Fruit fly (Drosophila melanogaster) whole organism, embryonic: ENCODE data around the gene mia.

Source experiments
- Abd-B ChIP-seq: fragments of 200-800 bp; sonication (Bioruptor generic); optimal IDR thresholded peaks from 2 replicates; lab custom pipeline; 2018; ENCODE audit warnings: missing biosample characterization, mild to moderate bottlenecking, missing genetic modification characterization, moderate library complexity
- Atf3 ChIP-seq: fragments of 200-800 bp; sonication (Bioruptor generic); optimal IDR thresholded peaks from 3 replicates; lab custom pipeline; 2016; ENCODE audit warnings: missing biosample characterization, missing genetic modification characterization
- Awh ChIP-seq: fragments of 200-800 bp; sonication (Bioruptor generic); IDR thresholded peaks from 2 replicates; pipeline ENCODE4, ENCODE4 v1.3.6; 2022; ENCODE audit warnings: missing biosample characterization, missing genetic modification characterization
- Bdp1 ChIP-seq: fragments of 200-800 bp; sonication (Bioruptor generic); optimal IDR thresholded peaks from 3 replicates; lab custom pipeline; 2016; ENCODE audit warnings: missing biosample characterization, missing genetic modification characterization
- Bgb ChIP-seq: fragments of 200-800 bp; sonication (Bioruptor generic); IDR thresholded peaks from 2 replicates; pipeline ENCODE4 v1.3.6; 2022; ENCODE audit warnings: missing biosample characterization, missing genetic modification characterization; ENCODE audit not compliant: partially characterized antibody
- BtbVII ChIP-seq: fragments of 200-800 bp; sonication (Bioruptor generic); optimal IDR thresholded peaks from 3 replicates; lab custom pipeline; 2017; ENCODE audit warnings: missing biosample characterization, mild to moderate bottlenecking, missing genetic modification characterization
- CG10209 ChIP-seq: fragments of 200-800 bp; sonication (Bioruptor generic); optimal IDR thresholded peaks from 3 replicates; lab custom pipeline; 2017; ENCODE audit warnings: missing biosample characterization, mild to moderate bottlenecking, missing genetic modification characterization, missing genetic modification reagents
- CG10267 ChIP-seq: fragments of 200-800 bp; sonication (Bioruptor generic); optimal IDR thresholded peaks from 2 replicates; lab custom pipeline; 2018; ENCODE audit warnings: missing biosample characterization, mild to moderate bottlenecking, missing genetic modification characterization, moderate library complexity
- CG11398 ChIP-seq: fragments of 200-800 bp; sonication (Bioruptor generic); optimal IDR thresholded peaks from 2 replicates; lab custom pipeline; 2016; ENCODE audit warnings: missing biosample characterization, missing genetic modification characterization
- CG13775 ChIP-seq: fragments of 200-800 bp; sonication (Bioruptor generic); optimal IDR thresholded peaks from 3 replicates; lab custom pipeline; 2017; ENCODE audit warnings: missing biosample characterization, mild to moderate bottlenecking, missing genetic modification characterization
- CG14710 ChIP-seq: fragments of 200-800 bp; sonication (Bioruptor generic); optimal IDR thresholded peaks from 3 replicates; lab custom pipeline; 2019; ENCODE audit warnings: missing biosample characterization, mild to moderate bottlenecking, missing genetic modification characterization, moderate library complexity
- CG1602 ChIP-seq: fragments of 200-800 bp; sonication (Bioruptor generic); optimal IDR thresholded peaks from 3 replicates; lab custom pipeline; 2016; ENCODE audit warnings: missing biosample characterization, missing genetic modification characterization
- CG17359 ChIP-seq: fragments of 200-800 bp; sonication (Bioruptor generic); optimal IDR thresholded peaks from 3 replicates; lab custom pipeline; 2018; ENCODE audit warnings: missing biosample characterization, mild to moderate bottlenecking, missing genetic modification characterization, moderate library complexity
- CG2120 ChIP-seq: fragments of 200-800 bp; sonication (Bioruptor generic); optimal IDR thresholded peaks from 3 replicates; lab custom pipeline; 2016; ENCODE audit warnings: missing biosample characterization, missing genetic modification characterization
- CG3163 ChIP-seq: fragments of 200-800 bp; sonication (Bioruptor generic); optimal IDR thresholded peaks from 3 replicates; lab custom pipeline; 2016; ENCODE audit warnings: missing biosample characterization, missing genetic modification characterization
- CG32772 ChIP-seq: fragments of 200-800 bp; sonication (Bioruptor generic); IDR thresholded peaks from 2 replicates; pipeline ENCODE4 v1.3.6; 2022; ENCODE audit warnings: missing biosample characterization, missing genetic modification characterization
- CG33213 ChIP-seq: fragments of 200-800 bp; sonication (Bioruptor generic); optimal IDR thresholded peaks from 3 replicates; lab custom pipeline; 2016; ENCODE audit warnings: missing biosample characterization, missing genetic modification characterization
- CG34422 ChIP-seq: fragments of 200-800 bp; sonication (Bioruptor generic); IDR thresholded peaks from 3 replicates; pipeline ENCODE4 v1.3.6; 2022; ENCODE audit warnings: missing biosample characterization, missing genetic modification characterization
- CG3726 ChIP-seq: fragments of 200-800 bp; sonication (Bioruptor generic); IDR thresholded peaks from 3 replicates; pipeline ENCODE4, ENCODE4 v1.3.6; 2022; ENCODE audit warnings: missing biosample characterization, missing genetic modification characterization
- CG3847 ChIP-seq: fragments of 200-800 bp; sonication (Bioruptor generic); IDR thresholded peaks from 2 replicates; pipeline ENCODE4 v1.3.6; 2022; ENCODE audit warnings: missing biosample characterization, missing genetic modification characterization
- CG4404 ChIP-seq: fragments of 200-800 bp; sonication (Bioruptor generic); IDR thresholded peaks from 2 replicates; pipeline ENCODE4 v1.3.6; 2022; ENCODE audit warnings: missing biosample characterization, missing genetic modification characterization
- CG7357 ChIP-seq: fragments of 200-800 bp; sonication (Bioruptor generic); IDR thresholded peaks from 3 replicates; pipeline ENCODE4 v1.3.6; 2022; ENCODE audit warnings: missing biosample characterization, missing genetic modification characterization
- CG7372 ChIP-seq: fragments of 200-800 bp; sonication (Bioruptor generic); IDR thresholded peaks from 2 replicates; pipeline ENCODE4 v1.3.6; 2022; ENCODE audit warnings: missing biosample characterization, missing genetic modification characterization
- CG7786 ChIP-seq: fragments of 200-800 bp; sonication (Bioruptor generic); optimal IDR thresholded peaks from 2 replicates; lab custom pipeline; 2016; ENCODE audit warnings: missing biosample characterization, missing genetic modification characterization
- Dip3 ChIP-seq: fragments of 200-800 bp; sonication (Bioruptor generic); optimal IDR thresholded peaks from 3 replicates; lab custom pipeline; 2016; ENCODE audit warnings: missing biosample characterization, missing genetic modification characterization
- Hmr ChIP-seq: fragments of 200-800 bp; sonication (Bioruptor generic); optimal IDR thresholded peaks from 3 replicates; lab custom pipeline; 2017; ENCODE audit warnings: mild to moderate bottlenecking, missing biosample characterization, missing genetic modification reagents, missing genetic modification characterization
- Jarid2 ChIP-seq: fragments of 200-800 bp; sonication (Bioruptor generic); optimal IDR thresholded peaks from 3 replicates; lab custom pipeline; 2017; ENCODE audit warnings: mild to moderate bottlenecking, missing biosample characterization, missing genetic modification reagents, missing genetic modification characterization
- Lhr ChIP-seq: fragments of 200-800 bp; sonication (Bioruptor generic); optimal IDR thresholded peaks from 3 replicates; lab custom pipeline; 2017; ENCODE audit warnings: mild to moderate bottlenecking, missing biosample characterization, missing genetic modification reagents, missing genetic modification characterization
- Myb ChIP-seq: fragments of 200-800 bp; sonication (Bioruptor generic); optimal IDR thresholded peaks from 2 replicates; lab custom pipeline; 2016; ENCODE audit warnings: missing biosample characterization, missing genetic modification characterization
- Nf-YA ChIP-seq: fragments of 200-800 bp; sonication (Bioruptor generic); IDR thresholded peaks from 2 replicates; pipeline ENCODE4 v1.3.6; 2022; ENCODE audit warnings: missing biosample characterization, missing genetic modification characterization
- Rfx ChIP-seq: fragments of 200-800 bp; sonication (Bioruptor generic); IDR thresholded peaks from 2 replicates; pipeline ENCODE4 v1.3.6; 2022; ENCODE audit warnings: missing biosample characterization, missing genetic modification characterization
- Side ChIP-seq: fragments of 200-800 bp; sonication (Bioruptor generic); optimal IDR thresholded peaks from 2 replicates; lab custom pipeline; 2016; ENCODE audit warnings: missing biosample characterization, missing genetic modification characterization
- Sry-δ ChIP-seq: fragments of 200-800 bp; sonication (Bioruptor generic); optimal IDR thresholded peaks from 2 replicates; lab custom pipeline; 2016; ENCODE audit warnings: missing biosample characterization, missing genetic modification characterization
- Taf1 ChIP-seq: fragments of 200-800 bp; sonication (Bioruptor generic); IDR thresholded peaks from 2 replicates; pipeline ENCODE4 v1.3.6; 2022; ENCODE audit warnings: missing biosample characterization, missing genetic modification characterization
- ap ChIP-seq: fragments of 200-800 bp; sonication (Bioruptor generic); IDR thresholded peaks from 2 replicates; pipeline ENCODE4 v1.3.6; 2022; ENCODE audit warnings: missing biosample characterization, missing genetic modification characterization
- caup ChIP-seq: fragments of 200-800 bp; sonication (Bioruptor generic); optimal IDR thresholded peaks from 3 replicates; lab custom pipeline; 2017; ENCODE audit warnings: missing biosample characterization, mild to moderate bottlenecking, missing genetic modification characterization, moderate library complexity; ENCODE audit not compliant: severe bottlenecking
- dan ChIP-seq: fragments of 200-800 bp; sonication (Bioruptor generic); IDR thresholded peaks from 2 replicates; pipeline ENCODE4 v1.3.6; 2022; ENCODE audit warnings: missing biosample characterization, missing genetic modification characterization
- en ChIP-seq: fragments of 200-800 bp; sonication (Bioruptor generic); optimal IDR thresholded peaks from 2 replicates; lab custom pipeline; 2016; ENCODE audit warnings: missing biosample characterization, missing genetic modification characterization
- gem ChIP-seq: fragments of 200-800 bp; sonication (Bioruptor generic); optimal IDR thresholded peaks from 2 replicates; lab custom pipeline; 2019; ENCODE audit warnings: missing biosample characterization, mild to moderate bottlenecking, missing genetic modification characterization, moderate library complexity
- gfzf ChIP-seq: fragments of 200-800 bp; sonication (Bioruptor generic); optimal IDR thresholded peaks from 2 replicates; lab custom pipeline; 2016; ENCODE audit warnings: missing biosample characterization, mild to moderate bottlenecking, missing genetic modification characterization, moderate library complexity
- jing ChIP-seq: fragments of 200-800 bp; sonication (Bioruptor generic); optimal IDR thresholded peaks from 2 replicates; lab custom pipeline; 2018; ENCODE audit warnings: missing biosample characterization, mild to moderate bottlenecking, missing genetic modification characterization
- lilli ChIP-seq: fragments of 200-800 bp; sonication (Bioruptor generic); optimal IDR thresholded peaks from 3 replicates; lab custom pipeline; 2016; ENCODE audit warnings: missing biosample characterization, missing genetic modification characterization
- maf-S ChIP-seq: fragments of 200-800 bp; sonication (Bioruptor generic); optimal IDR thresholded peaks from 2 replicates; lab custom pipeline; 2016; ENCODE audit warnings: missing biosample characterization, missing genetic modification characterization
- nmo ChIP-seq: fragments of 200-800 bp; sonication (Bioruptor generic); optimal IDR thresholded peaks from 2 replicates; lab custom pipeline; 2018; ENCODE audit warnings: missing biosample characterization, mild to moderate bottlenecking, missing genetic modification characterization, moderate library complexity
- p53 ChIP-seq: fragments of 200-800 bp; sonication (Bioruptor generic); optimal IDR thresholded peaks from 2 replicates; lab custom pipeline; 2016; ENCODE audit warnings: missing biosample characterization, missing genetic modification characterization
- pita ChIP-seq: fragments of 200-800 bp; sonication (Bioruptor generic); optimal IDR thresholded peaks from 2 replicates; lab custom pipeline; 2017; ENCODE audit warnings: missing biosample characterization, mild to moderate bottlenecking, missing genetic modification characterization
- sens ChIP-seq: fragments of 200-800 bp; sonication (Bioruptor generic); peaks from one replicate; lab custom pipeline; 2016; ENCODE audit warnings: missing biosample characterization, missing genetic modification characterization
- stwl ChIP-seq: fragments of 200-800 bp; sonication (Bioruptor generic); optimal IDR thresholded peaks from 3 replicates; lab custom pipeline; 2018; ENCODE audit warnings: missing biosample characterization, mild to moderate bottlenecking, missing genetic modification characterization, moderate library complexity
- trem ChIP-seq: fragments of 200-800 bp; optimal IDR thresholded peaks from 3 replicates; lab custom pipeline; 2019; ENCODE audit warnings: missing biosample characterization, mild to moderate bottlenecking, missing genetic modification characterization, moderate library complexity
- unpg ChIP-seq: fragments of 200-800 bp; sonication (Bioruptor generic); optimal IDR thresholded peaks from 3 replicates; lab custom pipeline; 2018; ENCODE audit warnings: missing biosample characterization, mild to moderate bottlenecking, missing genetic modification characterization, moderate library complexity
- yki ChIP-seq: fragments of >200 bp; optimal IDR thresholded peaks from 3 replicates; lab custom pipeline; 2018
- z ChIP-seq: fragments of 200-800 bp; sonication (Bioruptor generic); IDR thresholded peaks from 3 replicates; pipeline ENCODE4 v1.3.6; 2022; ENCODE audit warnings: missing biosample characterization, missing genetic modification characterization
- zfh1 ChIP-seq: fragments of 200-800 bp; sonication (Bioruptor generic); IDR thresholded peaks from 3 replicates; pipeline ENCODE4 v1.3.6; 2022; ENCODE audit warnings: missing biosample characterization, missing genetic modification characterization

The mia gene

DNA sequence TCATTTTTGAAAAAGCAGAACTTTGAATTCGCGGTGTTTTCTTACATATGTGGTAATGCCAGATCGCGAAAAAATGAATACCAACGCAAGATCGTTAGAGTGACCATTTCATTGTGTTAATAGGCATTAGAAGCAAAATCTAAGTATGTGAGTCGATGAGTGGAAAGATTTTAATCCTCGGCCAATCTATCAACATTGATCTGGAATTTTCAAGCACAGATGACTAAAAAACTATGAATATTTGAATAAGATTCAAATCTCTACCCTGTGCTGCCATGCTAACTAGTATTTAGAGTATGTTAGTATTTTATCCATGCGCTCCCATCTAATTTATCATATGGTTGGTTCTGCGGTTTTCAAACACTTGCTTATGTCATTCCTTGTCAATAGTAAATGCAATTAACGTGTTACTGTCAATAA lies 34.4 kb downstream of the mia start (continued):
- TF ChIP-seq Atf3 (GFP tag; lab: Kevin White, UChicago) (no peak), Awh (GFP tag; lab: Robert Waterston, UW) (no peak), CG7357 (GFP tag; lab: Robert Waterston, UW) (no peak), ap (GFP tag; lab: Robert Waterston, UW) (no peak), CG7372 (GFP tag; lab: Robert Waterston, UW) (no peak), CG10209 (GFP tag; lab: Kevin White, UChicago) (no peak), stwl (tag; lab: Kevin White, UChicago) (no peak), en (GFP tag; lab: Kevin White, UChicago) (no peak), Bdp1 (GFP tag; lab: Kevin White, UChicago) (no peak), Sry-δ (peak; percentile 34), Bgb (no peak), Dip3 (GFP tag; lab: Kevin White, UChicago) (no peak), CG33213 (GFP tag; lab: Kevin White, UChicago) (peak; percentile 7), p53 (GFP tag; lab: Kevin White, UChicago) (no peak), trem (tag; lab: Kevin White, UChicago) (peak; percentile 50), CG3163 (GFP tag; lab: Kevin White, UChicago) (no peak), CG13775 (no peak), CG17359 (tag; lab: Kevin White, UChicago) (no peak), CG7786 (GFP tag; lab: Kevin White, UChicago) (no peak), CG4404 (GFP tag; lab: Robert Waterston, UW) (no peak), gfzf (GFP tag; lab: Kevin White, UChicago) (peak; percentile 85), Lhr (GFP tag; lab: Kevin White, UChicago) (peak; percentile 81), CG3726 (GFP tag; lab: Robert Waterston, UW) (no peak), Nf-YA (GFP tag; lab: Robert Waterston, UW) (no peak), pita (GFP tag; lab: Kevin White, UChicago) (no peak), Taf1 (no peak), unpg (GFP tag; lab: Kevin White, UChicago) (no peak), Hmr (GFP tag; lab: Kevin White, UChicago) (no peak), nmo (GFP tag; lab: Kevin White, UChicago) (peak; percentile 13), CG10267 (peak; percentile 48), CG3847 (peak; percentile 53), yki (no peak), sens (peak; percentile 72), Myb (GFP tag; lab: Kevin White, UChicago) (peak; percentile 85), lilli (GFP tag; lab: Kevin White, UChicago) (no peak), gem (peak; percentile 2), Jarid2 (no peak), CG34422 (GFP tag; lab: Robert Waterston, UW) (no peak), CG14710 (peak; percentile 42), maf-S (GFP tag; lab: Kevin White, UChicago) (no peak), dan (GFP tag; lab: Robert Waterston, UW) (no peak), BtbVII (GFP tag; lab: Kevin White, UChicago) (no peak), z (GFP tag; lab: Robert Waterston, UW) (no peak), Rfx (no peak), CG1602 (no peak), caup (no peak), CG11398 (GFP tag; lab: Kevin White, UChicago) (no peak), Side (no peak), CG2120 (GFP tag; lab: Kevin White, UChicago) (no peak), Abd-B (peak; percentile 23), zfh1 (GFP tag; lab: Robert Waterston, UW) (no peak), CG32772 (GFP tag; lab: Robert Waterston, UW) (no peak), jing (no peak)
